Worm (Caenorhabditis elegans) whole organism, midembryonic: ENCODE measurements around the gene F10C1.23.
"Not testable (repeated sequence)": the region's sequence is repeated elsewhere in the genome, so short reads cannot be mapped to it uniquely, and the experiment has no call there.

Experiments used
- T22C8.4 ChIP-seq: fragments of 200-800 bp; sonication (Bioruptor generic); IDR thresholded peaks from 2 replicates; pipeline ENCODE4 v1.3.6; 2022; ENCODE audit warnings: missing genetic modification characterization, missing compliant biosample characterization
- cog-1 ChIP-seq: sonication (generic microtip); optimal IDR thresholded peaks from 2 replicates; lab custom pipeline; 2016; ENCODE audit warnings: missing genetic modification characterization, missing compliant biosample characterization
- flt-1 ChIP-seq: fragments of 200-800 bp; sonication (Bioruptor generic); IDR thresholded peaks from 2 replicates; pipeline ENCODE4 v1.3.6; 2022; ENCODE audit warnings: missing genetic modification characterization, missing compliant biosample characterization
- klf-2 ChIP-seq: fragments of 200-800 bp; sonication (Bioruptor generic); conservative IDR thresholded peaks from 2 replicates; pipeline ENCODE4 v1.3.6; 2022; ENCODE audit warnings: missing genetic modification reagents, missing genetic modification characterization, missing compliant biosample characterization
- med-1 ChIP-seq: sonication (generic microtip); optimal IDR thresholded peaks from 2 replicates; lab custom pipeline; 2017; ENCODE audit warnings: missing genetic modification characterization, mild to moderate bottlenecking, missing compliant biosample characterization, antibody characterized with exemption, missing genetic modification reagents; ENCODE audit not compliant: insufficient read depth
- ref-1 ChIP-seq: fragments of 200-800 bp; sonication (Bioruptor generic); conservative IDR thresholded peaks from 2 replicates; pipeline ENCODE4 v1.3.6; 2022; ENCODE audit warnings: missing genetic modification reagents, missing genetic modification characterization, missing compliant biosample characterization
- tab-1 ChIP-seq: fragments of 200-800 bp; sonication (Bioruptor generic); IDR thresholded peaks from 2 replicates; pipeline ENCODE4 v1.3.6; 2022; ENCODE audit warnings: missing genetic modification characterization, missing compliant biosample characterization
- ztf-23 ChIP-seq: fragments of 200-800 bp; sonication (Bioruptor generic); IDR thresholded peaks from 2 replicates; pipeline ENCODE4 v1.3.6; 2022; ENCODE audit warnings: missing genetic modification reagents, missing genetic modification characterization, missing compliant biosample characterization
- ztf-29 ChIP-seq: fragments of 200-800 bp; sonication (Bioruptor generic); IDR thresholded peaks from 2 replicates; pipeline ENCODE4 v1.3.6; 2022; ENCODE audit warnings: missing genetic modification reagents, missing genetic modification characterization, missing compliant biosample characterization

Gene F10C1.23

DNA sequence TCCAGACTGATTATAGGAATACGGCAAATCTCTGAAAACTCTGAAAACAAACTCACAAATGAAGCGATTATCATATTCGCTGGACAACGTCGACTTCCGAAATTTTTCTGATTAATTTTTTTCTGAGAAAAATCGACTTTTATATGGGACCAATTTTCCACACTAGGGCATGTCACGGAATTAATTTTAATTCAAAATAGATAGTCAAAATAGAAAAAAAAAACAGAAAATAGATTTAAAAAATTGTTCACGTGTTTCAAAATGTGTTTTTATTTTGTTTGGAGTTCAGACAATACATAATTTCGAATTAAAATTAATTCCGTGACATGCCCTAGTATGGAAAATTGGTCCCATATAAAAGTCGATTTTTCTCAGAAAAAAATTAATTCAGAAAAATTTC, at the start of gene F10C1.23, which contains the start of gene F10C1.3:
Gene F10C1.23, plus strand, starts transcription at position 385 of the 400 bp plus-strand sequence.
Gene F10C1.3, minus strand, starts transcription at position 101 of the 400 bp plus-strand sequence.
- not testable (repeated sequence) for TF ChIP-seq ztf-29; ztf-23 (GFP tag; lab: Robert Waterston, UW); tab-1 (GFP tag; lab: Robert Waterston, UW)

DNA sequence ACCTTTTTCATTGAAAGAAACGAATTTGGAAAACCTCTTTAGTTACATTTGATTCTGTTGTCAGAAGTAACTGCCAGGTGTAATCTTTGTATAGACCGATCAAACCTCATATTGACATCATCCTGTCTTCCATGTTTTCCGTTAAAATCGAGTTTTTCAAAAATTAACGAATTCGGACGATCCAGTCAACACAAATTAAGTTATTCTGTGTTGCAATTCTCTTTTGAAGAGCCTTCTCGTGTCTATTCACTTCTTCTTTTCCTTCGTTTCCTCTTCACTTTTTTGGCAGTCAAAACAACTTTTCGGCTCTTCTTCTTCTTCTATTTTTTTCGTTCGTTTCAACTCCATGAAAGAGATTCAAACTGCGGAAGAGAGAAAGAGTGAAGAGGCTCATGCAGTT, 49.7 kb upstream of the F10C1.23 start:
- no peak for TF ChIP-seq tab-1 (GFP tag; lab: Robert Waterston, UW)
- TF ChIP-seq ztf-29 = no peak
- no peak for TF ChIP-seq med-1 (GFP tag; lab: Kevin White, UChicago)
- no peak for TF ChIP-seq T22C8.4 (GFP tag; lab: Robert Waterston, UW)
- TF ChIP-seq flt-1 (GFP tag; lab: Robert Waterston, UW) = no peak
- no peak for TF ChIP-seq ztf-23 (GFP tag; lab: Robert Waterston, UW)
- no peak for TF ChIP-seq klf-2 (GFP tag; lab: Robert Waterston, UW)
- TF ChIP-seq ref-1 (GFP tag; lab: Robert Waterston, UW) = no peak

DNA sequence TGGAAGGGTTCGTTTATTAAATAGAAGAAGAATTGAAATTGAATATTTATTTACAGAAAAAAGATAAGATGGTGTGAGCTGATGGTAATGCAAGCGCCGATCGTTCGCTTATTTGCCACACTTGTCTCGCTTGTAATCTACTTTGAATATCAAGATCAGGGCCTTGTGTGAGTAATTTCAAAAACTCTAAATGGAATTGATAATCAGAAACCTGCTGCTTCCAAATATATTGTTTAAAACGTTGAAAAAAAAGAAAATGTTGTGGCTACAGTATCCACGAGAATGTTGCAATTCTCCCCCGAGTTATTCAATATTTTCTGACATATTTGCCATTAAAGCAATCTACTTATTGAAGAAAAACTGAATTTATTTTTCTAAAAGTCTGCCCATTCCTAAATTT, 47.0 kb upstream of the F10C1.23 start:
- TF ChIP-seq flt-1 (GFP tag; lab: Robert Waterston, UW) (no peak), ref-1 (GFP tag; lab: Robert Waterston, UW) (no peak), ztf-29 (no peak), klf-2 (GFP tag; lab: Robert Waterston, UW) (no peak), med-1 (GFP tag; lab: Kevin White, UChicago) (no peak), tab-1 (GFP tag; lab: Robert Waterston, UW) (no peak), ztf-23 (GFP tag; lab: Robert Waterston, UW) (no peak), T22C8.4 (GFP tag; lab: Robert Waterston, UW) (no peak), cog-1 (no peak)

DNA sequence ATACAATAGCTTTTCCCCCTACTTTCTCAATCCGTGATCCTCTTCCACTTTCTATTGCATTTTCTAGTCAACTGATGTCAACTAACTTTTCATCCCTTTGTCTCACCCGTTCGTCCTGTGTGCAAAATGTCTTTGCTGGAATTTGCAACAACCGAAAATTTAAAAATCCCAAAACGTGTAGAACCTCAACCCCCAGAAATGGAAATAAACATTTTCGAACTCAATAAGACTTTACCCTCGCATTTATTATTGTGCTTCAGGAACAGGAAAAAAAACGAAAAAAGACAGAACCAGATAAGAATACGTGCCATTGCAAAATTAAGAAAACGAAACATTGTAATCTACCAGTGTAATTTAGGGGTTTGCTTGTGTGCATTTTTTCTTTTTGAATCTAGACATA, 45.7 kb upstream of the F10C1.23 start:
- TF ChIP-seq tab-1 (GFP tag; lab: Robert Waterston, UW) (no peak), flt-1 (GFP tag; lab: Robert Waterston, UW) (no peak), T22C8.4 (GFP tag; lab: Robert Waterston, UW) (no peak), ztf-23 (GFP tag; lab: Robert Waterston, UW) (no peak), ztf-29 (no peak), klf-2 (GFP tag; lab: Robert Waterston, UW) (no peak), cog-1 (no peak), ref-1 (GFP tag; lab: Robert Waterston, UW) (no peak), med-1 (GFP tag; lab: Kevin White, UChicago) (no peak)

DNA sequence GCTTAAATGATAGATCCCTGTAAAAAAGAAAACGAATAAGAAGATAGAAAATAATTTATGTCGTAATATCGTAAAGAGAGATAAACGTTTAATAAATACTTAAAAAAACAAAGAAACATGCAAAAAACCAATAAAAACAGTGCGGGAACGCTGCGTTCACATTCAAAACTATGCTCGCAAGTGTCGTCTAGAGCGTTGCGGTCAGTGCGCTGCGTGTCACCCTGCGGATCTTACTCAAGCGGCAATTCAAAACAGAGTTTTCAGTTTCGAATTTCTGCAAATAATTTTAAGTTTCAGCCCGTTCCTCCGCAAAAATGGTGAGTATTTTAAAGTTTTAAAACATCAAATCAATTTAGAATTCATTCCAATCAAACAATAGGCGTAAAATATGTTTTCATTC, 43.0 kb upstream of the F10C1.23 start, which contains the start of the genes tiar-1 and lelo-4:
Gene tiar-1, minus strand, starts transcription at position 17 of the 400 bp plus-strand sequence.
Gene lelo-4, plus strand, starts transcription at position 118 of the 400 bp plus-strand sequence.
- TF ChIP-seq flt-1 (GFP tag; lab: Robert Waterston, UW) = 0 out of 2 replicates have a peak, but pooled peaks have one; percentile 13
- no peak for TF ChIP-seq T22C8.4 (GFP tag; lab: Robert Waterston, UW)

DNA sequence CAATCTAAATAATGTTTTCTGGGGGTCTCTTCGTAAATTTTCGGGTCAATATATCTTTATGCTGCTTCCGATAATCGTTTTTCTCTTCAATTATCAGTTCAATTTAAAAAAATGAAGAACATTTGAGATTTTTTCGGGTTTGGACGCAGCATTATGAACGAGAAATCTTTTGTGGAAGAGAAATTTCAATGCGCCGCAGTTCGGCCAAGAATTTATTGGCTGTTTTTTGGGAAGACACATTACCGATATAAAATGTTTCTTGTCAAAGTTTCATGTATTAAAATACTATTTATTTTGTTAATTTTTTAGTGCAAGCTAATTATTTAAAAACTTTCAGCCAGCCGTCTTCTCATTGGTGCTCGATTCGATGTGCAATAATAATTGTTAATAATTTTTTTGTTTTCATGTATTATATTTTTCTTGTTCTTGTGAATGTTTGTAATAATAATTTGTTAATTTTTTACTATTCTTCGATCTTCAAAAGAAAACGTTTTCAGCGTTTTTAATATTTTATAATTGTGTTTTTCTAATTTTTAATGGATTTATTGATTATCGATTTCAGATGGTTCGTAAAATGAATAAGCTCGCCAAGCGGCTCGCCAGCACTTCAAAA, 42.0 kb upstream of the F10C1.23 start, which contains the start of the genes C18A3.10 and C18A3.3:
Gene C18A3.10, minus strand, starts transcription at position 101 of the 613 bp plus-strand sequence.
Gene C18A3.3, plus strand, starts transcription at position 563 of the 613 bp plus-strand sequence.
- TF ChIP-seq ztf-23 (GFP tag; lab: Robert Waterston, UW) = no peak
- no peak for TF ChIP-seq med-1 (GFP tag; lab: Kevin White, UChicago)
- no peak for TF ChIP-seq tab-1 (GFP tag; lab: Robert Waterston, UW)
- TF ChIP-seq cog-1 = no peak
- TF ChIP-seq T22C8.4 (GFP tag; lab: Robert Waterston, UW) = no peak
- no peak for TF ChIP-seq ref-1 (GFP tag; lab: Robert Waterston, UW)
- TF ChIP-seq ztf-29 = no peak
- TF ChIP-seq klf-2 (GFP tag; lab: Robert Waterston, UW) = no peak
- no peak for TF ChIP-seq flt-1 (GFP tag; lab: Robert Waterston, UW)

DNA sequence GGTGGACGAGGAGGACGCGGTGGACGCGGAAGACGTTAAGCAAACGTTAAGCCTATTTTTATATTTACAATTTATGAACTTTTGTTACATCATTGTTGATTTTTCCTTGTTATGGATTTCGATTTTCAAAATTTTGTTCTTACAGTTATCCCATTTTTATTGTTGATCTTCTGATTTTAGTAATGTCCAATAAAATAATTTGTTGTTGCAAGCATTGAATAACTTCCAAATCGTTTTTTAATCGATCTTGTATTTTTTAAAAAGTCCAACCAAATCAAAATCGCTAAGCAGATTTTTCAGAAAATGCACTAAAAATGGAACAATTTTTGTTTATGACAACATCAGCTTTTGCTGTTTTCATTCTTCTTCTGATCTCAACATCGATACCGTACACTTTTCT, 40.0 kb upstream of the F10C1.23 start, which contains the start of gene zipt-3:
Gene zipt-3, plus strand, starts transcription at position 301 of the 400 bp plus-strand sequence.
- no peak for TF ChIP-seq ztf-23 (GFP tag; lab: Robert Waterston, UW)
- TF ChIP-seq tab-1 (GFP tag; lab: Robert Waterston, UW) = no peak
- TF ChIP-seq klf-2 (GFP tag; lab: Robert Waterston, UW) = no peak
- no peak for TF ChIP-seq flt-1 (GFP tag; lab: Robert Waterston, UW)
- no peak for TF ChIP-seq med-1 (GFP tag; lab: Kevin White, UChicago)
- no peak for TF ChIP-seq ref-1 (GFP tag; lab: Robert Waterston, UW)
- no peak for TF ChIP-seq ztf-29
- no peak for TF ChIP-seq T22C8.4 (GFP tag; lab: Robert Waterston, UW)
- TF ChIP-seq cog-1 = no peak

DNA sequence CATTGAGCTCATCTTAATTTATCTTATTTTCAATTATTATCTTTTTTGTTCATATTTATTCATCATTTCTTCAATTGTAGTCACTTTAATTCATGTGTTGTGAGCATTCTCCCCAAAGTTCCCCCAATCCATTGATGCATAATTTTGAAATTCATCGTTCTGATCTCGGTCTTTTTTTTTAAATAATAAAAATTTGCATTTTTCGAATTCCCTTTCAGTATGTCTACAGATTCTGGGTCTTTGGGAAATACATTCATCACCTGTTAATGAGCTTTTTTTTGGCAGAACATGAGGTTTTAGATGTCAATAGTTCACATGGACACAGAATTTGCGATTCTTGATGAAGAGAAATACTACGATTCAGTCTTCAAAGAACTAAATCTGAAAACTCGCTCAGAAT, 38.0 kb upstream of the F10C1.23 start, which contains the start of gene damt-1:
Gene damt-1, plus strand, starts transcription at position 301 of the 400 bp plus-strand sequence.
- no peak for TF ChIP-seq ztf-29

DNA sequence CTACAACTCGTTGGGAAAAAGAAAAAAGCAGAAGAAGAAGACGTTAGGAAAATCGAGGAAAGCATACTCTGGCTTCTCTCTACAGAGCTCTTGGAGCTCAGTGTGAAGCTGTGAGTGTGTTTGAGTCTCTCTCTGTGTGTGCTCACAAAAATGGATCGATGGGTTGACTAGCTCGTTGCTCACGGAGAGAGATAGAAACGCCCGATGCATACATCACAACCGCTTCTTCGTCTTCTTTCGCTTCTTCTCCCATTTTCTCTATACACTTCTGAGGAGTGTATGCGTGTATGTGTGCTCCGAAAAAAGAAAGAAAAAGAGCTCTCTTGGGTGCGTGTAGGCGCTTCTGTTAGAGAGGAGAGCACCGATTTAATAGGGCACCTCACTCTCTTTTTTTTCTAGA, 32.7 kb upstream of the F10C1.23 start:
- TF ChIP-seq flt-1 (GFP tag; lab: Robert Waterston, UW) = no peak
- TF ChIP-seq tab-1 (GFP tag; lab: Robert Waterston, UW) = no peak
- TF ChIP-seq klf-2 (GFP tag; lab: Robert Waterston, UW) = no peak
- no peak for TF ChIP-seq T22C8.4 (GFP tag; lab: Robert Waterston, UW)
- no peak for TF ChIP-seq cog-1
- TF ChIP-seq med-1 (GFP tag; lab: Kevin White, UChicago) = no peak

DNA sequence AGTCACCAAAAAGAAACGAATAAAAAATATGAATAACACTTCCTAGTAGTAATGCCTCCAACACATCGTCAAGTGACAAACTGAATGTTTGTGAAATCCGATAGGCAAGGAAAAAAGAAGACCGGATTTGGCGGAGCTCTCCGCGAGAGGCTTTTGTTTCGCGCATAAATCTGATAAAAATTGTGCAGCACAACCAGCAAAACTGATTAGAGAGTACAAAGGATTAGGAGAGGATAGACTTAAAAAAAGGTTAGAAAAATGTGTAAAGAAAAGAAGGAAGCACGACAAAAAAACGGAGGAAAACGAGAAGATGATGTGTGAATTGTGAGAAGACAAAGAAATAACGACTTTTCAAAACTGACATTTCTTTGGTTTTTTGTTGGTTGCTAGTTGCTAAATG, 30.1 kb upstream of the F10C1.23 start, which contains the start of gene rab-3:
Gene rab-3, minus strand, starts transcription at position 147 of the 400 bp plus-strand sequence.
- TF ChIP-seq flt-1 (GFP tag; lab: Robert Waterston, UW) (no peak), med-1 (GFP tag; lab: Kevin White, UChicago) (no peak), cog-1 (no peak), klf-2 (GFP tag; lab: Robert Waterston, UW) (no peak), ztf-29 (no peak), ztf-23 (GFP tag; lab: Robert Waterston, UW) (no peak), ref-1 (GFP tag; lab: Robert Waterston, UW) (no peak), T22C8.4 (GFP tag; lab: Robert Waterston, UW) (no peak), tab-1 (GFP tag; lab: Robert Waterston, UW) (no peak)
